Fruit fly (Drosophila melanogaster) S2 (cell line): ENCODE measurements around the gene CG7991.

ENCODE experiments used
- CG8478 ChIP-seq: fragments of >200 bp; optimal IDR thresholded peaks from 2 replicates; lab custom pipeline; 2018
- CTCF ChIP-seq, 2 experiments: fragments of >200 bp; optimal IDR thresholded peaks; 2 replicates each; lab custom pipeline; 2018

DNA sequence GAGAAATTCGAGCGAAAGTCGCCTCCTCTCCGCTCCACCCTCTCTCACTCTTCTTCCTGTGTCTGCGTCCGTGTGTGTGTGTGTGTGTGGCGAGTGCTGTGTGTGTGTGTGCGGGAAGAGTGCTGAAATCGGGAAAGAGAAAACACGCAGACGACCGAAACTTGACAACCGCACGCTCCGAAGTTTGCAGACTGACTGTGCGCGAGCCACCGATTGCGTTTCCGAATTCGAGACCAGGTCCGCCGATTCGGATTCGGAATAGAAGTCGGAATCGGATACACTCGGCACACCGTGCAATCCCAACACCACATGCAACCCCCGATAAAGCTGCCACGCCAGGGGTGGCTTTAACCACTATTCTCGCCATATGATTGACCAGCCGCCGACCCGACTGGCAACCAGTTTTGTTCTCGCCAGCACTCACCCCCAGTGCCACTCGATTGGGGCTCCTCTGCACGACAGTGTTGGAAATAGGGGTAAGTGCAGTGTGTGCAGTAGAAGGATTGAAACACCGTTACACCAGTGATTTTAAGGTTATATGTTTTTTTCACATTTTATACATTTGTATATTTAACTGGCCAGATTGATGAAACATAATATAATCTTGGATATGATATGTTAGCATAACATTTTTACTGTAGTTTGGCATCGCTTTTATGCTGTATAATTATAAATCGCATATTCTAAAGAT lies 46.2 kb upstream of the CG7991 start, which contains the start of gene CG13928:
- TF ChIP-seq CG8478 (lab: Kevin White, UChicago), result no peak
- TF ChIP-seq CTCF (optimal IDR thresholded peaks at IDR 0.05; lab: Kevin White, UChicago), result no peak
